Worm (Caenorhabditis elegans) whole organism, L1 larva: ENCODE data around the gene rbc-1.

Experiments used
- ama-1 ChIP-seq: fragments of 150-350 bp; optimal IDR thresholded peaks from 2 replicates; lab custom pipeline; 2014
- ceh-63 ChIP-seq: fragments of 200-800 bp; sonication (Bioruptor generic); optimal IDR thresholded peaks from 2 replicates; lab custom pipeline; 2018; ENCODE audit warnings: mild to moderate bottlenecking, missing genetic modification characterization, missing compliant biosample characterization
- fkh-4 ChIP-seq: sonication (generic microtip); optimal IDR thresholded peaks from 2 replicates; lab custom pipeline; 2016; ENCODE audit warnings: missing compliant biosample characterization, missing genetic modification characterization, borderline replicate concordance
- skn-1 ChIP-seq: fragments of 150-350 bp; optimal IDR thresholded peaks from 2 replicates; lab custom pipeline; 2014; ENCODE audit warnings: missing biosample characterization, missing genetic modification characterization
- tbx-2 ChIP-seq: sonication (generic microtip); optimal IDR thresholded peaks from 2 replicates; lab custom pipeline; 2016; ENCODE audit warnings: missing genetic modification characterization, missing compliant biosample characterization
- unc-130 ChIP-seq: fragments of 150-350 bp; optimal IDR thresholded peaks from 2 replicates; lab custom pipeline; 2017; ENCODE audit warnings: missing biosample characterization, missing genetic modification characterization, inconsistent platforms
- unc-30 ChIP-seq: sonication (generic microtip); optimal IDR thresholded peaks from 2 replicates; lab custom pipeline; 2017; ENCODE audit warnings: missing biosample characterization, missing genetic modification characterization

DNA sequence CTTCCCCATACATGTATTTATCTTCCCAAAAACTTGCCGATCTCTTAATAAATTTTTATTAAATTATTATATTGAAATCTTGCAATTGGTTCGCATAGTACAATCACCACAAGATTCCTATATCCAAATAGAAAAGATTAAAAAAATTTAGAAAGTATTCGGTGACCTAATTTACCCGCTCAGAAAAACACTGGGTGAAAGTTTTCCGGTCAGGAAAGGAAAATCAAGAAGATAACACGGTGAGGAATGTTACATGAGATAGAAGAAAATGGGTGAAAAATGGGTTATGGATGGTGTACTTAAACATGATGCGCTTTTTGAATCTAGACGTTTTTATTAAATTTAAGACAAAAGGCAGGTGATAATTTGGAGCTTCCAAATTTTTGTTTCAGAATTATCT lies 30.3 kb upstream of the rbc-1 start:
- TF ChIP-seq fkh-4 (no peak), unc-30 (tag; lab: Kevin White, UChicago) (no peak), skn-1 (tag; lab: Kevin White, UChicago) (no peak), ama-1 (lab: Kevin White, UChicago) (no peak), unc-130 (no peak), ceh-63 (GFP tag; lab: Kevin White, UChicago) (no peak), tbx-2 (no peak)
